Fruit fly (Drosophila melanogaster): Measurements from ENCODE around the gene chrb.

dm6 chr3L:11485956-11486609 lies 1.3 kb upstream of the chrb start:
- TF ChIP-seq CG15710 (tag; optimal IDR thresholded peaks at IDR 0.05) = no peak
- no peak for TF ChIP-seq rn (GFP tag; IDR thresholded peaks at IDR 0.05)
- no peak for TF ChIP-seq fd96Ca (GFP tag; IDR thresholded peaks at IDR 0.05)
- no peak for TF ChIP-seq CG32121 (GFP tag; IDR thresholded peaks at IDR 0.05)

Data from whole organism, pupa.